Worm (Caenorhabditis elegans): ENCODE results near the gene C18A3.3.
"Not testable (repeated sequence)": the region's sequence is repeated elsewhere in the genome, so short reads cannot be mapped to it uniquely, and the experiment has no call there.

C18A3.3 gene

DNA sequence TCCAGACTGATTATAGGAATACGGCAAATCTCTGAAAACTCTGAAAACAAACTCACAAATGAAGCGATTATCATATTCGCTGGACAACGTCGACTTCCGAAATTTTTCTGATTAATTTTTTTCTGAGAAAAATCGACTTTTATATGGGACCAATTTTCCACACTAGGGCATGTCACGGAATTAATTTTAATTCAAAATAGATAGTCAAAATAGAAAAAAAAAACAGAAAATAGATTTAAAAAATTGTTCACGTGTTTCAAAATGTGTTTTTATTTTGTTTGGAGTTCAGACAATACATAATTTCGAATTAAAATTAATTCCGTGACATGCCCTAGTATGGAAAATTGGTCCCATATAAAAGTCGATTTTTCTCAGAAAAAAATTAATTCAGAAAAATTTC, 41.5 kb downstream of the C18A3.3 start, which contains the start of the genes F10C1.3 and F10C1.23:
Gene F10C1.3, minus strand, starts transcription at position 101 of the 400 bp plus-strand sequence.
Gene F10C1.23, plus strand, starts transcription at position 385 of the 400 bp plus-strand sequence.
- not testable (repeated sequence) for TF ChIP-seq ref-1 (GFP tag; conservative IDR thresholded peaks at IDR 0.05); klf-2 (GFP tag; conservative IDR thresholded peaks at IDR 0.05); tab-1 (GFP tag; IDR thresholded peaks at IDR 0.05)

DNA sequence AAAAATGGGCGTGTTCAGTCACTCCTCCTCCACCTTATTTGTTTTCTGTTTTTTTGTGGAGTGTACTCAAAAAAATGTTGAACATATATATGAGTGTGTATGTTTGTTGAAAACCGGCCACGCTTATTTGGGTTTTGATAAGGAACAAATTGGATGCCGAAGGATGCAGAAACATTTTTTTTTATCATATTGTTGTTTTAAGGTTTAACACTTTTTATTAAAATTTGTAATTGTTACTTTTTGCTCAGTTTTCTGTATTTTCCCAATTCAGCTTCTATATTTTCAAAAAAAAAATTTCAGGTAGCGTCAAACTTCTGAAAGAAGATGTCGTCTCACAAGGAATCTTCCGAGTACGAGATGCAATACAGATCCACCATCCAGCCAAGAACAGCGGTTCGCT, 49.2 kb downstream of the C18A3.3 start, which contains the start of gene ifb-1:
Gene ifb-1, plus strand, starts transcription at position 301 of the 400 bp plus-strand sequence.
- TF ChIP-seq T22C8.4 (GFP tag; IDR thresholded peaks at IDR 0.05) (no peak), med-1 (GFP tag; optimal IDR thresholded peaks at IDR 0.05; ENCODE audit: insufficient read depth) (no peak), flt-1 (GFP tag; IDR thresholded peaks at IDR 0.05) (no peak), ztf-29 (GFP tag; IDR thresholded peaks at IDR 0.05) (no peak), tab-1 (GFP tag; IDR thresholded peaks at IDR 0.05) (no peak), klf-2 (GFP tag; conservative IDR thresholded peaks at IDR 0.05) (no peak), cog-1 (tag; optimal IDR thresholded peaks at IDR 0.05) (no peak), ref-1 (GFP tag; conservative IDR thresholded peaks at IDR 0.05) (no peak), ztf-23 (GFP tag; IDR thresholded peaks at IDR 0.05) (no peak)

Measured in whole organism, midembryonic.